Fruit fly (Drosophila melanogaster) whole organism, embryonic: ENCODE data around the gene Syp.
A peak's percentile ranks its signal among the peaks of the same experiment; 100 is the strongest.

Experiments
- ATbp ChIP-seq: fragments of 200-800 bp; sonication (Bioruptor generic); optimal IDR thresholded peaks from 2 replicates; lab custom pipeline; 2017; ENCODE audit warnings: missing biosample characterization, mild to moderate bottlenecking, missing genetic modification characterization, missing genetic modification reagents
- Adf1 ChIP-seq: fragments of 200-800 bp; sonication (Bioruptor generic); IDR thresholded peaks from 2 replicates; pipeline ENCODE4 v1.3.6; 2022; ENCODE audit warnings: missing biosample characterization, missing genetic modification characterization
- Asciz ChIP-seq: fragments of 200-800 bp; sonication (Bioruptor generic); optimal IDR thresholded peaks from 2 replicates; lab custom pipeline; 2017; ENCODE audit warnings: missing biosample characterization, mild to moderate bottlenecking, missing genetic modification characterization, missing genetic modification reagents
- B-H2 ChIP-seq: fragments of 200-800 bp; sonication (Bioruptor generic); optimal IDR thresholded peaks from 2 replicates; lab custom pipeline; 2018; ENCODE audit warnings: missing biosample characterization, mild to moderate bottlenecking, missing genetic modification characterization
- CG12659 ChIP-seq: fragments of 200-800 bp; sonication (Bioruptor generic); optimal IDR thresholded peaks from 3 replicates; lab custom pipeline; 2017; ENCODE audit warnings: mild to moderate bottlenecking, missing biosample characterization, missing genetic modification reagents, missing genetic modification characterization
- CG13424 ChIP-seq: fragments of 200-800 bp; sonication (Bioruptor generic); optimal IDR thresholded peaks from 2 replicates; lab custom pipeline; 2019; ENCODE audit warnings: missing biosample characterization, mild to moderate bottlenecking, missing genetic modification characterization, moderate library complexity
- CG14965 ChIP-seq: fragments of 200-800 bp; sonication (Bioruptor generic); optimal IDR thresholded peaks from 2 replicates; lab custom pipeline; 2016; ENCODE audit warnings: missing biosample characterization, missing genetic modification characterization, borderline replicate concordance
- CG1647 ChIP-seq: fragments of 200-800 bp; sonication (Bioruptor generic); optimal IDR thresholded peaks from 3 replicates; lab custom pipeline; 2016; ENCODE audit warnings: missing biosample characterization, missing genetic modification characterization
- CG2678 ChIP-seq: fragments of 200-800 bp; sonication (Bioruptor generic); optimal IDR thresholded peaks from 3 replicates; lab custom pipeline; 2019; ENCODE audit warnings: missing biosample characterization, mild to moderate bottlenecking, missing genetic modification characterization, moderate library complexity
- CG3995 ChIP-seq: fragments of 200-800 bp; sonication (Bioruptor generic); optimal IDR thresholded peaks from 3 replicates; lab custom pipeline; 2016; ENCODE audit warnings: missing biosample characterization, missing genetic modification characterization
- CG4282 ChIP-seq: fragments of 200-800 bp; sonication (Bioruptor generic); optimal IDR thresholded peaks from 2 replicates; lab custom pipeline; 2016; ENCODE audit warnings: missing biosample characterization, missing genetic modification characterization
- CG4617 ChIP-seq: fragments of 200-800 bp; sonication (Bioruptor generic); optimal IDR thresholded peaks from 3 replicates; lab custom pipeline; 2016; ENCODE audit warnings: missing biosample characterization, missing genetic modification characterization, borderline replicate concordance
- CG4730 ChIP-seq: fragments of 200-800 bp; sonication (Bioruptor generic); IDR thresholded peaks from 2 replicates; pipeline ENCODE4 v1.3.6; 2022; ENCODE audit warnings: missing biosample characterization, missing genetic modification characterization
- CG7556 ChIP-seq: fragments of 200-800 bp; sonication (Bioruptor generic); optimal IDR thresholded peaks from 2 replicates; lab custom pipeline; 2017; ENCODE audit warnings: missing biosample characterization, mild to moderate bottlenecking, missing genetic modification characterization
- CG9215 ChIP-seq: fragments of 200-800 bp; sonication (Bioruptor generic); IDR thresholded peaks from 2 replicates; pipeline ENCODE4 v1.3.6; 2022; ENCODE audit warnings: missing biosample characterization, missing genetic modification characterization
- CTCF ChIP-seq: fragments of 200-800 bp; sonication (Bioruptor generic); optimal IDR thresholded peaks from 2 replicates; lab custom pipeline; 2017; ENCODE audit warnings: missing biosample characterization, mild to moderate bottlenecking, missing genetic modification characterization, moderate library complexity
- Camta ChIP-seq: fragments of 200-800 bp; sonication (Bioruptor generic); optimal IDR thresholded peaks from 2 replicates; lab custom pipeline; 2016; ENCODE audit warnings: missing biosample characterization, missing genetic modification characterization
- D19A ChIP-seq: fragments of 200-800 bp; optimal IDR thresholded peaks from 3 replicates; lab custom pipeline; 2019; ENCODE audit warnings: missing biosample characterization, mild to moderate bottlenecking, missing genetic modification characterization, moderate library complexity
- Ets65A ChIP-seq: fragments of 200-800 bp; sonication (Bioruptor generic); peaks from one replicate; lab custom pipeline; 2016; ENCODE audit warnings: missing biosample characterization, missing genetic modification characterization
- HHEX ChIP-seq: fragments of 200-800 bp; sonication (Bioruptor generic); optimal IDR thresholded peaks from 3 replicates; lab custom pipeline; 2017; ENCODE audit warnings: missing biosample characterization, mild to moderate bottlenecking, missing genetic modification characterization, missing genetic modification reagents
- HmgZ ChIP-seq: fragments of 200-800 bp; sonication (Bioruptor generic); optimal IDR thresholded peaks from 2 replicates; lab custom pipeline; 2018; ENCODE audit warnings: missing biosample characterization, mild to moderate bottlenecking, missing genetic modification characterization
- Hmx ChIP-seq: fragments of 200-800 bp; sonication (Bioruptor generic); optimal IDR thresholded peaks from 2 replicates; lab custom pipeline; 2016; ENCODE audit warnings: missing biosample characterization, missing genetic modification characterization
- Lhr ChIP-seq: fragments of 200-800 bp; sonication (Bioruptor generic); optimal IDR thresholded peaks from 3 replicates; lab custom pipeline; 2017; ENCODE audit warnings: mild to moderate bottlenecking, missing biosample characterization, missing genetic modification reagents, missing genetic modification characterization
- Lpt ChIP-seq: fragments of >200 bp; optimal IDR thresholded peaks from 2 replicates; lab custom pipeline; 2018; ENCODE audit warnings: missing biosample characterization, missing genetic modification characterization
- MTF-1 ChIP-seq: fragments of 200-800 bp; sonication (Bioruptor generic); optimal IDR thresholded peaks from 2 replicates; lab custom pipeline; 2018; ENCODE audit warnings: missing biosample characterization, mild to moderate bottlenecking, missing genetic modification characterization, borderline replicate concordance
- Optix ChIP-seq: fragments of 200-800 bp; sonication (Bioruptor generic); IDR thresholded peaks from 3 replicates; pipeline ENCODE4 v1.3.6; 2022; ENCODE audit warnings: missing biosample characterization, missing genetic modification characterization
- Ptx1 ChIP-seq: fragments of 200-800 bp; sonication (Bioruptor generic); IDR thresholded peaks from 2 replicates; pipeline ENCODE4 v1.3.6; 2022; ENCODE audit warnings: missing biosample characterization, missing genetic modification characterization
- Spps ChIP-seq: fragments of 200-800 bp; sonication (Bioruptor generic); optimal IDR thresholded peaks from 2 replicates; lab custom pipeline; 2018; ENCODE audit warnings: missing biosample characterization, mild to moderate bottlenecking, missing genetic modification characterization
- Usf ChIP-seq: fragments of 200-800 bp; sonication (Bioruptor generic); optimal IDR thresholded peaks from 2 replicates; lab custom pipeline; 2017; ENCODE audit warnings: missing genotype, missing biosample characterization, missing genetic modification characterization
- aop ChIP-seq: fragments of 200-800 bp; sonication (Bioruptor generic); IDR thresholded peaks from 2 replicates; pipeline ENCODE4 v1.3.6; 2022; ENCODE audit warnings: missing biosample characterization, missing genetic modification characterization
- bab2 ChIP-seq: fragments of 200-800 bp; sonication (Bioruptor generic); optimal IDR thresholded peaks from 2 replicates; lab custom pipeline; 2016; ENCODE audit warnings: missing biosample characterization, missing genetic modification characterization
- bcd ChIP-seq: fragments of 200-800 bp; sonication (Bioruptor generic); optimal IDR thresholded peaks from 2 replicates; lab custom pipeline; 2017; ENCODE audit warnings: missing biosample characterization, mild to moderate bottlenecking, missing genetic modification characterization
- btn ChIP-seq: fragments of 200-800 bp; sonication (Bioruptor generic); optimal IDR thresholded peaks from 2 replicates; lab custom pipeline; 2016; ENCODE audit warnings: missing biosample characterization, missing genetic modification characterization
- cg ChIP-seq: fragments of 200-800 bp; sonication (Bioruptor generic); optimal IDR thresholded peaks from 3 replicates; lab custom pipeline; 2019; ENCODE audit warnings: missing biosample characterization, mild to moderate bottlenecking, missing genetic modification characterization, moderate library complexity
- corto ChIP-seq: fragments of 200-800 bp; sonication (Bioruptor generic); optimal IDR thresholded peaks from 2 replicates; lab custom pipeline; 2016; ENCODE audit warnings: missing biosample characterization, mild to moderate bottlenecking, missing genetic modification characterization, moderate library complexity
- dmrt11E ChIP-seq: fragments of 200-800 bp; sonication (Bioruptor generic); optimal IDR thresholded peaks from 3 replicates; lab custom pipeline; 2018; ENCODE audit warnings: missing biosample characterization, mild to moderate bottlenecking, missing genetic modification characterization, moderate library complexity
- gro ChIP-seq: fragments of 200-800 bp; sonication (Bioruptor generic); optimal IDR thresholded peaks from 2 replicates; lab custom pipeline; 2016; ENCODE audit warnings: missing biosample characterization, missing genetic modification characterization
- hth ChIP-seq: fragments of >200 bp; optimal IDR thresholded peaks from 2 replicates; lab custom pipeline; 2017; ENCODE audit warnings: inconsistent platforms
- insv ChIP-seq, 2 experiments: fragments of 200-800 bp; sonication (Bioruptor generic); optimal IDR thresholded peaks; 3 replicates each; lab custom pipeline; 2016 to 2018; ENCODE audit warnings: missing biosample characterization in 2 of 2, missing genetic modification characterization in 2 of 2
- kay ChIP-seq: fragments of 200-800 bp; sonication (Bioruptor generic); optimal IDR thresholded peaks from 2 replicates; lab custom pipeline; 2016; ENCODE audit warnings: missing biosample characterization, missing genetic modification characterization
- lbe ChIP-seq: fragments of 200-800 bp; sonication (Bioruptor generic); optimal IDR thresholded peaks from 2 replicates; lab custom pipeline; 2016; ENCODE audit warnings: missing biosample characterization, mild to moderate bottlenecking, missing genetic modification characterization
- mirr ChIP-seq: fragments of 200-800 bp; sonication (Bioruptor generic); optimal IDR thresholded peaks from 3 replicates; lab custom pipeline; 2018; ENCODE audit warnings: missing biosample characterization, mild to moderate bottlenecking, missing genetic modification characterization
- nau ChIP-seq: fragments of 200-800 bp; sonication (Bioruptor generic); optimal IDR thresholded peaks from 3 replicates; lab custom pipeline; 2017; ENCODE audit warnings: missing biosample characterization, mild to moderate bottlenecking, missing genetic modification characterization, missing genetic modification reagents
- peb ChIP-seq: fragments of 200-800 bp; sonication (Bioruptor generic); IDR thresholded peaks from 2 replicates; pipeline ENCODE4 v1.3.6; 2022; ENCODE audit warnings: missing biosample characterization, missing genetic modification characterization
- rib ChIP-seq: fragments of 200-800 bp; sonication (Bioruptor generic); IDR thresholded peaks from 2 replicates; pipeline ENCODE4 v1.3.6; 2022; ENCODE audit warnings: missing biosample characterization, missing genetic modification characterization
- sens-2 ChIP-seq: fragments of 200-800 bp; sonication (Bioruptor generic); IDR thresholded peaks from 2 replicates; pipeline ENCODE4 v1.3.6; 2022; ENCODE audit warnings: missing biosample characterization, missing genetic modification characterization
- sima ChIP-seq: fragments of 200-800 bp; sonication (Bioruptor generic); optimal IDR thresholded peaks from 2 replicates; lab custom pipeline; 2016; ENCODE audit warnings: missing biosample characterization, missing genetic modification characterization
- tgo ChIP-seq: fragments of 200-800 bp; sonication (Bioruptor generic); IDR thresholded peaks from 3 replicates; pipeline ENCODE4 v1.3.6; 2022; ENCODE audit warnings: missing biosample characterization, missing genetic modification characterization
- tin ChIP-seq: fragments of 200-800 bp; sonication (Bioruptor generic); optimal IDR thresholded peaks from 3 replicates; lab custom pipeline; 2016; ENCODE audit warnings: missing biosample characterization, missing genetic modification characterization
- twi ChIP-seq: fragments of 200-800 bp; optimal IDR thresholded peaks from 2 replicates; lab custom pipeline; 2019; ENCODE audit warnings: missing biosample characterization, mild to moderate bottlenecking, missing genetic modification characterization, moderate library complexity
- z ChIP-seq: fragments of 200-800 bp; sonication (Bioruptor generic); IDR thresholded peaks from 3 replicates; pipeline ENCODE4 v1.3.6; 2022; ENCODE audit warnings: missing biosample characterization, missing genetic modification characterization

Gene Syp

DNA sequence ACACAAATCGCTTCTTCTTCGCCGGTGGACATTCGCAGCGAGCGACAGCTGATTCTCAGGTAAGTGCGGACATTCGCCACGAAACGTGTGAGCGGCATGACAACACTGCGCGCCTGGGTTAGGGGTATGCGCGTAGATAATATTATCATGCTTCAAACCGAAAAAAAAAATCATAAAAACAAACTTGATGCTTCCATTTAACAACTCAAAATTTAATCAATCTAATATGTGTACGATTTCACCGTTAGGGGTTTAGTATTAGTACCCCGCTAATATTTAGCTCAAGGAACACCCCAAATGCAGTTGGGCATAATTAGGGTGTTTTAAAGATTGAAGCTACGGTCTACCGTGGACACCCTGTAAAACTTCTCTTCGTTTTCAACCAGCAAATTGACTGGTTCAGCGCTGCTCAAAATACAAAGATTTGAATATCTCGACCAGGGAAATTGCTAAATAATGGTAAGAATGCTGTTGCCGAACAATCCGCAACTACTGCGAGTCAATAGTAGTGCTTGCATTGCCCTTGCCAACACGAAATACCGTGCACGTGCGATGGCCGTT lies 65.4 kb downstream of the Syp start, which contains the start of the genes CG17271 and RpS20 (continued):
- TF ChIP-seq tin (GFP tag; lab: Kevin White, UChicago) (peak; percentile 93), peb (GFP tag; lab: Robert Waterston, UW) (peak; percentile 78), CG2678 (tag; lab: Kevin White, UChicago) (peak; percentile 89), Optix (GFP tag; lab: Robert Waterston, UW) (peak; percentile 85; the same call in 2 of the 3 replicates), CG4617 (GFP tag; lab: Kevin White, UChicago) (peak; percentile 85), CG14965 (GFP tag; lab: Kevin White, UChicago) (peak; percentile 69), dmrt11E (tag; lab: Kevin White, UChicago) (peak; percentile 87), insv (GFP tag; optimal IDR thresholded peaks at IDR 0.05; lab: Kevin White, UChicago) (peak in 1 of 2 experiments; percentile 73), CG1647 (GFP tag; lab: Kevin White, UChicago) (peak; percentile 90), tgo (peak; percentile 87), lbe (GFP tag; lab: Kevin White, UChicago) (peak; percentile 55), Hmx (GFP tag; lab: Kevin White, UChicago) (peak; percentile 75), Asciz (GFP tag; lab: Kevin White, UChicago) (peak; percentile 72), bcd (GFP tag; lab: Kevin White, UChicago) (peak; percentile 90), Lpt (no peak), CG3995 (GFP tag; lab: Kevin White, UChicago) (peak; percentile 64), Spps (peak; percentile 70), CG4730 (GFP tag; lab: Robert Waterston, UW) (peak; percentile 87), kay (GFP tag; lab: Kevin White, UChicago) (peak; percentile 89), CG9215 (GFP tag; lab: Robert Waterston, UW) (peak; percentile 89), twi (tag; lab: Kevin White, UChicago) (peak; percentile 78), bab2 (GFP tag; lab: Kevin White, UChicago) (peak; percentile 94), corto (GFP tag; lab: Kevin White, UChicago) (no peak), B-H2 (GFP tag; lab: Kevin White, UChicago) (peak; percentile 90), Camta (GFP tag; lab: Kevin White, UChicago) (peak; percentile 96), CG7556 (peak; percentile 85), sima (GFP tag; lab: Kevin White, UChicago) (peak; percentile 83), Adf1 (GFP tag; lab: Robert Waterston, UW) (peak; percentile 63), mirr (GFP tag; lab: Kevin White, UChicago) (peak; percentile 50), rib (GFP tag; lab: Robert Waterston, UW) (peak; percentile 71; the same call in 1 of the 2 replicates), Ptx1 (GFP tag; lab: Robert Waterston, UW) (peak; percentile 92), CG4282 (peak; percentile 93), hth (lab: Kevin White, UChicago) (no peak), gro (GFP tag; lab: Kevin White, UChicago) (peak; percentile 93), CG12659 (GFP tag; lab: Kevin White, UChicago) (peak; percentile 96), CTCF (GFP tag; lab: Kevin White, UChicago) (peak; percentile 38), Usf (GFP tag; lab: Kevin White, UChicago) (peak; percentile 71), aop (GFP tag; lab: Robert Waterston, UW) (peak; percentile 76; the same call in 1 of the 2 replicates), Ets65A (peak; percentile 99), nau (GFP tag; lab: Kevin White, UChicago) (peak; percentile 82), MTF-1 (GFP tag; lab: Kevin White, UChicago) (no peak), CG13424 (peak; percentile 94), cg (peak; percentile 68), sens-2 (GFP tag; lab: Robert Waterston, UW) (peak; percentile 50), Lhr (GFP tag; lab: Kevin White, UChicago) (peak; percentile 92), D19A (tag; lab: Kevin White, UChicago) (peak; percentile 61), btn (peak; percentile 83), ATbp (GFP tag; lab: Kevin White, UChicago) (peak; percentile 45), HHEX (peak; percentile 81), HmgZ (peak; percentile 96), z (GFP tag; lab: Robert Waterston, UW) (no peak)
